Fruit fly (Drosophila melanogaster) whole organism, embryonic: ENCODE results near the gene Evi5.

Source experiments
- Bteb2 ChIP-seq: fragments of 200-800 bp; sonication (Bioruptor generic); optimal IDR thresholded peaks from 2 replicates; lab custom pipeline; 2016; ENCODE audit warnings: missing biosample characterization, missing genetic modification characterization
- CG10543 ChIP-seq: fragments of 200-800 bp; sonication (Bioruptor generic); optimal IDR thresholded peaks from 3 replicates; lab custom pipeline; 2017; ENCODE audit warnings: missing biosample characterization, mild to moderate bottlenecking, missing genetic modification characterization, moderate library complexity
- CG11085 ChIP-seq: fragments of 200-800 bp; sonication (Bioruptor generic); IDR thresholded peaks from 2 replicates; pipeline ENCODE4 v1.3.6; 2022; ENCODE audit warnings: missing biosample characterization, missing genetic modification characterization
- CG11695 ChIP-seq: fragments of 200-800 bp; sonication (Bioruptor generic); IDR thresholded peaks from 3 replicates; pipeline ENCODE4 v1.3.6; 2022; ENCODE audit warnings: missing biosample characterization, missing genetic modification characterization
- CG11723 ChIP-seq: fragments of 200-800 bp; sonication (Bioruptor generic); optimal IDR thresholded peaks from 2 replicates; lab custom pipeline; 2017; ENCODE audit warnings: missing biosample characterization, mild to moderate bottlenecking, missing genetic modification characterization
- CG1233 ChIP-seq: fragments of 200-800 bp; sonication (Bioruptor generic); optimal IDR thresholded peaks from 4 replicates; lab custom pipeline; 2018; ENCODE audit warnings: missing biosample characterization, mild to moderate bottlenecking, missing genetic modification characterization
- CG13287 ChIP-seq: fragments of 200-800 bp; sonication (Bioruptor generic); IDR thresholded peaks from 2 replicates; pipeline ENCODE4 v1.3.6; 2022; ENCODE audit warnings: missing biosample characterization, missing genetic modification characterization; ENCODE audit not compliant: partially characterized antibody
- CG14860 ChIP-seq: fragments of 200-800 bp; sonication (Bioruptor generic); IDR thresholded peaks from 3 replicates; pipeline ENCODE4 v1.3.6; 2022; ENCODE audit warnings: missing biosample characterization, missing genetic modification characterization; ENCODE audit not compliant: partially characterized antibody
- CG15601 ChIP-seq: fragments of 200-800 bp; sonication (Bioruptor generic); optimal IDR thresholded peaks from 3 replicates; lab custom pipeline; 2019; ENCODE audit warnings: missing biosample characterization, mild to moderate bottlenecking, missing genetic modification characterization, moderate library complexity
- CG16815 ChIP-seq: fragments of 200-800 bp; sonication (Bioruptor generic); optimal IDR thresholded peaks from 3 replicates; lab custom pipeline; 2017; ENCODE audit warnings: missing biosample characterization, mild to moderate bottlenecking, missing genetic modification characterization
- CG17385 ChIP-seq: fragments of 200-800 bp; sonication (Bioruptor generic); optimal IDR thresholded peaks from 3 replicates; lab custom pipeline; 2018; ENCODE audit warnings: missing biosample characterization, mild to moderate bottlenecking, missing genetic modification characterization
- CG2116 ChIP-seq: fragments of 200-800 bp; sonication (Bioruptor generic); optimal IDR thresholded peaks from 3 replicates; lab custom pipeline; 2018; ENCODE audit warnings: missing biosample characterization, mild to moderate bottlenecking, missing genetic modification characterization
- CG34376 ChIP-seq: fragments of 200-800 bp; sonication (Bioruptor generic); optimal IDR thresholded peaks from 2 replicates; lab custom pipeline; 2018; ENCODE audit warnings: missing biosample characterization, mild to moderate bottlenecking, missing genetic modification characterization
- CG3838 ChIP-seq: fragments of 200-800 bp; sonication (Bioruptor generic); optimal IDR thresholded peaks from 3 replicates; lab custom pipeline; 2016; ENCODE audit warnings: missing biosample characterization, missing genetic modification characterization
- CG4820 ChIP-seq: fragments of 200-800 bp; sonication (Bioruptor generic); optimal IDR thresholded peaks from 3 replicates; lab custom pipeline; 2016; ENCODE audit warnings: missing biosample characterization, missing genetic modification characterization
- CG4854 ChIP-seq: fragments of 200-800 bp; sonication (Bioruptor generic); optimal IDR thresholded peaks from 2 replicates; lab custom pipeline; 2016; ENCODE audit warnings: missing biosample characterization, missing genetic modification characterization, inconsistent platforms
- CG6689 ChIP-seq: fragments of 200-800 bp; sonication (Bioruptor generic); IDR thresholded peaks from 2 replicates; pipeline ENCODE4 v1.3.6; 2022; ENCODE audit warnings: missing biosample characterization, missing genetic modification characterization
- CG6791 ChIP-seq: fragments of 200-800 bp; sonication (Bioruptor generic); IDR thresholded peaks from 3 replicates; pipeline ENCODE4 v1.3.6; 2022; ENCODE audit warnings: missing biosample characterization, missing genetic modification characterization; ENCODE audit not compliant: partially characterized antibody
- CG7271 ChIP-seq: fragments of 200-800 bp; sonication (Bioruptor generic); optimal IDR thresholded peaks from 2 replicates; lab custom pipeline; 2018; ENCODE audit warnings: missing biosample characterization, mild to moderate bottlenecking, missing genetic modification characterization, moderate library complexity
- CG8359 ChIP-seq: fragments of 200-800 bp; sonication (Bioruptor generic); optimal IDR thresholded peaks from 2 replicates; lab custom pipeline; 2017; ENCODE audit warnings: missing biosample characterization, mild to moderate bottlenecking, missing genetic modification characterization, borderline replicate concordance
- Dip3 ChIP-seq: fragments of 200-800 bp; sonication (Bioruptor generic); optimal IDR thresholded peaks from 3 replicates; lab custom pipeline; 2016; ENCODE audit warnings: missing biosample characterization, missing genetic modification characterization
- Doc2 ChIP-seq: fragments of 200-800 bp; sonication (Bioruptor generic); IDR thresholded peaks from 2 replicates; pipeline ENCODE4 v1.3.6; 2022; ENCODE audit warnings: missing biosample characterization, missing genetic modification characterization
- Drgx ChIP-seq: fragments of 200-800 bp; sonication (Bioruptor generic); IDR thresholded peaks from 2 replicates; pipeline ENCODE4 v1.3.6; 2022; ENCODE audit warnings: missing biosample characterization, missing genetic modification characterization
- Hand ChIP-seq: fragments of 200-800 bp; sonication (Bioruptor generic); optimal IDR thresholded peaks from 2 replicates; lab custom pipeline; 2017; ENCODE audit warnings: mild to moderate bottlenecking, missing biosample characterization, missing genetic modification reagents, missing genetic modification characterization
- Hr39 ChIP-seq: fragments of >200 bp; optimal IDR thresholded peaks from 2 replicates; lab custom pipeline; 2017
- MTF-1 ChIP-seq: fragments of 200-800 bp; sonication (Bioruptor generic); optimal IDR thresholded peaks from 2 replicates; lab custom pipeline; 2018; ENCODE audit warnings: missing biosample characterization, mild to moderate bottlenecking, missing genetic modification characterization, borderline replicate concordance
- Nf-YA ChIP-seq: fragments of 200-800 bp; sonication (Bioruptor generic); IDR thresholded peaks from 2 replicates; pipeline ENCODE4 v1.3.6; 2022; ENCODE audit warnings: missing biosample characterization, missing genetic modification characterization
- Nf-YB ChIP-seq: fragments of 200-800 bp; sonication (Bioruptor generic); optimal IDR thresholded peaks from 3 replicates; lab custom pipeline; 2019; ENCODE audit warnings: missing biosample characterization, mild to moderate bottlenecking, missing genetic modification characterization, moderate library complexity
- NfI ChIP-seq: fragments of 200-800 bp; sonication (Bioruptor generic); optimal IDR thresholded peaks from 3 replicates; lab custom pipeline; 2018; ENCODE audit warnings: missing biosample characterization, mild to moderate bottlenecking, missing genetic modification characterization, moderate library complexity
- PHDP ChIP-seq: fragments of 200-800 bp; sonication (Bioruptor generic); optimal IDR thresholded peaks from 3 replicates; lab custom pipeline; 2018; ENCODE audit warnings: missing biosample characterization, mild to moderate bottlenecking, missing genetic modification characterization, moderate library complexity
- Rfx ChIP-seq: fragments of 200-800 bp; sonication (Bioruptor generic); IDR thresholded peaks from 2 replicates; pipeline ENCODE4 v1.3.6; 2022; ENCODE audit warnings: missing biosample characterization, missing genetic modification characterization
- Taf1 ChIP-seq: fragments of 200-800 bp; sonication (Bioruptor generic); IDR thresholded peaks from 2 replicates; pipeline ENCODE4 v1.3.6; 2022; ENCODE audit warnings: missing biosample characterization, missing genetic modification characterization
- ab ChIP-seq: fragments of 200-800 bp; sonication (Bioruptor generic); optimal IDR thresholded peaks from 2 replicates; lab custom pipeline; 2016; ENCODE audit warnings: missing biosample characterization, missing genetic modification characterization
- amos ChIP-seq: fragments of 200-800 bp; sonication (Bioruptor generic); IDR thresholded peaks from 2 replicates; pipeline ENCODE4 v1.3.6; 2022; ENCODE audit warnings: missing biosample characterization, missing genetic modification characterization; ENCODE audit not compliant: partially characterized antibody
- az2 ChIP-seq: fragments of 200-800 bp; sonication (Bioruptor generic); optimal IDR thresholded peaks from 3 replicates; lab custom pipeline; 2016; ENCODE audit warnings: missing biosample characterization, missing genetic modification characterization
- crc ChIP-seq: fragments of 200-800 bp; sonication (Bioruptor generic); optimal IDR thresholded peaks from 2 replicates; lab custom pipeline; 2016; ENCODE audit warnings: missing biosample characterization, missing genetic modification characterization
- cwo ChIP-seq: fragments of 200-800 bp; sonication (Bioruptor generic); optimal IDR thresholded peaks from 3 replicates; lab custom pipeline; 2017; ENCODE audit warnings: missing biosample characterization, missing genetic modification characterization, mild to moderate bottlenecking, moderate library complexity, missing genetic modification reagents
- dati ChIP-seq: fragments of 200-800 bp; sonication (Bioruptor generic); IDR thresholded peaks from 2 replicates; pipeline ENCODE4 v1.3.6; 2022; ENCODE audit warnings: missing biosample characterization, missing genetic modification characterization
- disco-r ChIP-seq: fragments of 200-800 bp; sonication (Bioruptor generic); optimal IDR thresholded peaks from 2 replicates; lab custom pipeline; 2016; ENCODE audit warnings: missing biosample characterization, missing genetic modification characterization
- dmrt99B ChIP-seq: fragments of 200-800 bp; sonication (Bioruptor generic); optimal IDR thresholded peaks from 2 replicates; lab custom pipeline; 2018; ENCODE audit warnings: missing biosample characterization, mild to moderate bottlenecking, missing genetic modification characterization, moderate library complexity
- eyg ChIP-seq: fragments of 200-800 bp; sonication (Bioruptor generic); optimal IDR thresholded peaks from 3 replicates; lab custom pipeline; 2016; ENCODE audit warnings: missing biosample characterization, missing genetic modification characterization
- nom ChIP-seq: fragments of 200-800 bp; sonication (Bioruptor generic); optimal IDR thresholded peaks from 2 replicates; lab custom pipeline; 2017; ENCODE audit warnings: missing biosample characterization, missing genetic modification characterization, mild to moderate bottlenecking, moderate library complexity, missing genetic modification reagents
- odd ChIP-seq: fragments of 200-800 bp; sonication (Bioruptor generic); optimal IDR thresholded peaks from 2 replicates; lab custom pipeline; 2017; ENCODE audit warnings: missing biosample characterization, mild to moderate bottlenecking, missing genetic modification characterization
- otp ChIP-seq: fragments of 200-800 bp; sonication (Bioruptor generic); IDR thresholded peaks from 3 replicates; pipeline ENCODE4, ENCODE4 v1.3.6; 2022; ENCODE audit warnings: missing biosample characterization, missing genetic modification characterization
- peb ChIP-seq: fragments of 200-800 bp; sonication (Bioruptor generic); IDR thresholded peaks from 2 replicates; pipeline ENCODE4 v1.3.6; 2022; ENCODE audit warnings: missing biosample characterization, missing genetic modification characterization
- rib ChIP-seq: fragments of 200-800 bp; sonication (Bioruptor generic); IDR thresholded peaks from 2 replicates; pipeline ENCODE4 v1.3.6; 2022; ENCODE audit warnings: missing biosample characterization, missing genetic modification characterization
- salm ChIP-seq: fragments of 200-800 bp; sonication (Bioruptor generic); optimal IDR thresholded peaks from 2 replicates; lab custom pipeline; 2018; ENCODE audit warnings: missing biosample characterization, mild to moderate bottlenecking, missing genetic modification characterization
- stc ChIP-seq: fragments of 200-800 bp; sonication (Bioruptor generic); IDR thresholded peaks from 2 replicates; pipeline ENCODE4 v1.3.6; 2022; ENCODE audit warnings: missing biosample characterization, missing genetic modification characterization
- trh ChIP-seq: fragments of 200-800 bp; sonication (Bioruptor generic); optimal IDR thresholded peaks from 2 replicates; lab custom pipeline; 2016; ENCODE audit warnings: missing biosample characterization, missing genetic modification characterization
- wdn ChIP-seq: fragments of 200-800 bp; sonication (Bioruptor generic); IDR thresholded peaks from 2 replicates; pipeline ENCODE4 v1.3.6; 2022; ENCODE audit warnings: missing biosample characterization, missing genetic modification characterization

The Evi5 gene

DNA sequence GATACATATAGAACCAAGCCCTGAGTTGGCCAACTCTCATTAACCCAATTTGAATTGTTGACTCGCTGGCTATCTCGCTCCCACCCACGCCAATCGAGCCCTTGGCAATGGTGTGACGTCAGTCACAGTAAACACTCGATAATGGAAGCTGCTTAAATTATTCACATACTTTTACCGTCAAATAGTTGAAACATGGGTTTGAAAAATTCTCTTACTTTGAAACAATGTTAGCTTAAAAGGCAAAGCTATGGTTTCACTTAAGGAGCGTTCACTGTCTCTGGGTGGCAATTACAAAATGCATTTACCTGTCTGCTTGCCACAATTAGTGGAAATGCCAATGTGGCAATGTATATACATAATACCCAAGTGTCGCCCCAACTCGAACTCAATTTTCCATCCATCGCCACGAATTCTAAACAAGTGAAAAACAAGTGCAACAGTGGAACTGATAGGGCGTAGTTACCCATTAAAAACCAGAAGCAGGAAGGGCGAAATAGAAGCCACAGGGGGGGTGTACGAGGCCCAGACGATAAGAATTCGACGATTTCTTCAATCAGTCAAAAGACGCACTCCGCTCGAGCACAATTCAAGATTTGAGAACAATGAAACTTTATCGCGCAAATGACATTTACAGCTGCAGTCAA lies 4.6 kb downstream of the Evi5 start (continued):
- TF ChIP-seq Drgx (GFP tag; lab: Robert Waterston, UW) (peak; percentile 70), CG6791 (GFP tag; lab: Robert Waterston, UW) (no peak), CG8359 (GFP tag; lab: Kevin White, UChicago) (peak; percentile 44), eyg (GFP tag; lab: Kevin White, UChicago) (peak; percentile 84), CG3838 (GFP tag; lab: Kevin White, UChicago) (peak; percentile 33), dmrt99B (tag; lab: Kevin White, UChicago) (peak; percentile 90), Taf1 (peak; percentile 65), Doc2 (GFP tag; lab: Robert Waterston, UW) (peak; percentile 28; the same call in 1 of the 2 replicates), Rfx (GFP tag; lab: Robert Waterston, UW) (peak; percentile 91), Hr39 (lab: Kevin White, UChicago) (no peak), disco-r (peak; percentile 47), CG13287 (GFP tag; lab: Robert Waterston, UW) (no peak), Bteb2 (GFP tag; lab: Kevin White, UChicago) (peak; percentile 73), nom (GFP tag; lab: Kevin White, UChicago) (no peak), cwo (GFP tag; lab: Kevin White, UChicago) (peak; percentile 77), otp (GFP tag; lab: Robert Waterston, UW) (peak; percentile 84), peb (peak; percentile 69), PHDP (tag; lab: Kevin White, UChicago) (peak; percentile 85), CG4820 (GFP tag; lab: Kevin White, UChicago) (peak; percentile 75), CG2116 (GFP tag; lab: Kevin White, UChicago) (peak; percentile 37), wdn (peak; percentile 68), Nf-YA (GFP tag; lab: Robert Waterston, UW) (peak; percentile 71), CG16815 (GFP tag; lab: Kevin White, UChicago) (peak; percentile 67), CG1233 (GFP tag; lab: Kevin White, UChicago) (peak; percentile 82), CG34376 (GFP tag; lab: Kevin White, UChicago) (peak; percentile 68), Nf-YB (peak; percentile 57), CG6689 (GFP tag; lab: Robert Waterston, UW) (peak; percentile 89), CG11723 (GFP tag; lab: Kevin White, UChicago) (peak; percentile 62), rib (GFP tag; lab: Robert Waterston, UW) (peak; percentile 70; the same call in 1 of the 2 replicates), CG14860 (GFP tag; lab: Robert Waterston, UW) (no peak), crc (GFP tag; lab: Kevin White, UChicago) (peak; percentile 60), Hand (peak; percentile 60), Dip3 (peak; percentile 76), CG4854 (peak; percentile 73), odd (peak; percentile 84), dati (GFP tag; lab: Robert Waterston, UW) (peak; percentile 68), CG15601 (peak; percentile 50), ab (GFP tag; lab: Kevin White, UChicago) (peak; percentile 62), amos (no peak), NfI (GFP tag; lab: Kevin White, UChicago) (peak; percentile 88), CG11085 (GFP tag; lab: Robert Waterston, UW) (peak; percentile 81), az2 (GFP tag; lab: Kevin White, UChicago) (peak; percentile 79), stc (peak; percentile 83), salm (tag; lab: Kevin White, UChicago) (peak; percentile 73), CG7271 (peak; percentile 76), CG10543 (GFP tag; lab: Kevin White, UChicago) (peak; percentile 82), CG17385 (GFP tag; lab: Kevin White, UChicago) (peak; percentile 82), MTF-1 (GFP tag; lab: Kevin White, UChicago) (peak; percentile 74), CG11695 (peak; percentile 87), trh (peak; percentile 51)
